Fruit fly (Drosophila melanogaster): ENCODE results near the gene CG42266.

Gene CG42266

dm6 chr2L:16357865-16358264, 17.7 kb upstream of the CG42266 start (continued):
- no peak for TF ChIP-seq fu2 (GFP tag; optimal IDR thresholded peaks at IDR 0.05)
- no peak for TF ChIP-seq nom (GFP tag; optimal IDR thresholded peaks at IDR 0.05)
- no peak for TF ChIP-seq ato (GFP tag; IDR thresholded peaks at IDR 0.05; ENCODE audit: partially characterized antibody)
- no peak for TF ChIP-seq Dip2 (GFP tag; IDR thresholded peaks at IDR 0.05)
- no peak for TF ChIP-seq Atf3 (GFP tag; optimal IDR thresholded peaks at IDR 0.05)
- TF ChIP-seq CG15479 (GFP tag; optimal IDR thresholded peaks at IDR 0.05), result no peak
- TF ChIP-seq Opbp (GFP tag; IDR thresholded peaks at IDR 0.05; ENCODE audit: partially characterized antibody), result no peak
- peak; percentile 57 for TF ChIP-seq dmrt99B (tag; optimal IDR thresholded peaks at IDR 0.05)
- TF ChIP-seq Myb (GFP tag; optimal IDR thresholded peaks at IDR 0.05), result no peak
- TF ChIP-seq Vsx1 (GFP tag; optimal IDR thresholded peaks at IDR 0.05), result no peak
- no peak for TF ChIP-seq CG7357 (GFP tag; IDR thresholded peaks at IDR 0.05)
- TF ChIP-seq ci (GFP tag; IDR thresholded peaks at IDR 0.05), result peak; percentile 33; the same call in 1 of the 3 replicates
- TF ChIP-seq CG30403 (GFP tag; optimal IDR thresholded peaks at IDR 0.05), result peak; percentile 3
- TF ChIP-seq E2f2 (GFP tag; IDR thresholded peaks at IDR 0.05), result no peak
- TF ChIP-seq Fer2 (tag; optimal IDR thresholded peaks at IDR 0.05), result no peak
- no peak for TF ChIP-seq Dip3 (GFP tag; optimal IDR thresholded peaks at IDR 0.05)
- no peak for TF ChIP-seq lilli (GFP tag; optimal IDR thresholded peaks at IDR 0.05)
- TF ChIP-seq Gug (GFP tag; IDR thresholded peaks at IDR 0.05), result no peak
- no peak for TF ChIP-seq NfI (GFP tag; optimal IDR thresholded peaks at IDR 0.05)
- TF ChIP-seq dati (GFP tag; IDR thresholded peaks at IDR 0.05), result no peak
- TF ChIP-seq Sox100B (GFP tag; optimal IDR thresholded peaks at IDR 0.05), result peak; percentile 29
- TF ChIP-seq sob (GFP tag; IDR thresholded peaks at IDR 0.05), result no peak
- no peak for TF ChIP-seq CG2199 (GFP tag; IDR thresholded peaks at IDR 0.05)
- TF ChIP-seq emc (GFP tag; optimal IDR thresholded peaks at IDR 0.05), result no peak
- no peak for TF ChIP-seq Lpt (GFP tag; optimal IDR thresholded peaks at IDR 0.05)
- TF ChIP-seq CG18599 (GFP tag; optimal IDR thresholded peaks at IDR 0.05), result no peak
- TF ChIP-seq hkb (optimal IDR thresholded peaks at IDR 0.05), result no peak
- no peak for TF ChIP-seq hkb (GFP tag; IDR thresholded peaks at IDR 0.05)
- no peak for TF ChIP-seq H2.0 (GFP tag; IDR thresholded peaks at IDR 0.05)
- peak; percentile 18 for TF ChIP-seq CG7556 (GFP tag; optimal IDR thresholded peaks at IDR 0.05)
- TF ChIP-seq amos (GFP tag; IDR thresholded peaks at IDR 0.05; ENCODE audit: partially characterized antibody), result no peak
- TF ChIP-seq Hr39 (optimal IDR thresholded peaks at IDR 0.05), result no peak
- no peak for TF ChIP-seq ewg (GFP tag; optimal IDR thresholded peaks at IDR 0.05)
- TF ChIP-seq pan (optimal IDR thresholded peaks at IDR 0.05), result no peak
- peak in 1 of 2 experiments; percentile 31 for TF ChIP-seq pan (GFP tag; optimal IDR thresholded peaks at IDR 0.05 in 1 of 2, IDR thresholded peaks at IDR 0.05 in 1 of 2)
- TF ChIP-seq chm (GFP tag; IDR thresholded peaks at IDR 0.05), result no peak
- no peak for TF ChIP-seq slou (GFP tag; optimal IDR thresholded peaks at IDR 0.05)
- no peak for TF ChIP-seq H15 (GFP tag; IDR thresholded peaks at IDR 0.05)
- TF ChIP-seq NFAT (GFP tag; IDR thresholded peaks at IDR 0.05), result no peak
- no peak; the same call in 1 of the 2 replicates for TF ChIP-seq Awh (GFP tag; IDR thresholded peaks at IDR 0.05)
- no peak for TF ChIP-seq Deaf1 (tag; optimal IDR thresholded peaks at IDR 0.05)
- TF ChIP-seq CG9437 (GFP tag; optimal IDR thresholded peaks at IDR 0.05), result no peak
- TF ChIP-seq slp2 (GFP tag; optimal IDR thresholded peaks at IDR 0.05), result no peak
- no peak for TF ChIP-seq gcm2 (GFP tag; optimal IDR thresholded peaks at IDR 0.05)
- TF ChIP-seq CG15696 (tag; optimal IDR thresholded peaks at IDR 0.05), result no peak
- peak in 1 of 2 experiments; percentile 15 for TF ChIP-seq Eip74EF (GFP tag; optimal IDR thresholded peaks at IDR 0.05)
- TF ChIP-seq Dref (GFP tag; IDR thresholded peaks at IDR 0.05), result no peak
- peak; percentile 42 for TF ChIP-seq CG10979 (tag; optimal IDR thresholded peaks at IDR 0.05)
- TF ChIP-seq CG12299 (tag; optimal IDR thresholded peaks at IDR 0.05), result no peak
- TF ChIP-seq CG12744 (GFP tag; optimal IDR thresholded peaks at IDR 0.05), result no peak
- TF ChIP-seq h (optimal IDR thresholded peaks at IDR 0.05), result no peak
- no peak for TF ChIP-seq CG32772 (GFP tag; IDR thresholded peaks at IDR 0.05)
- peak; percentile 15 for TF ChIP-seq CG9727 (GFP tag; optimal IDR thresholded peaks at IDR 0.05)

All from whole organism, embryonic.